Worm (Caenorhabditis elegans): ENCODE results near the gene flp-14.
A peak's percentile ranks its signal among the peaks of the same experiment; 100 is the strongest.

The flp-14 gene

DNA sequence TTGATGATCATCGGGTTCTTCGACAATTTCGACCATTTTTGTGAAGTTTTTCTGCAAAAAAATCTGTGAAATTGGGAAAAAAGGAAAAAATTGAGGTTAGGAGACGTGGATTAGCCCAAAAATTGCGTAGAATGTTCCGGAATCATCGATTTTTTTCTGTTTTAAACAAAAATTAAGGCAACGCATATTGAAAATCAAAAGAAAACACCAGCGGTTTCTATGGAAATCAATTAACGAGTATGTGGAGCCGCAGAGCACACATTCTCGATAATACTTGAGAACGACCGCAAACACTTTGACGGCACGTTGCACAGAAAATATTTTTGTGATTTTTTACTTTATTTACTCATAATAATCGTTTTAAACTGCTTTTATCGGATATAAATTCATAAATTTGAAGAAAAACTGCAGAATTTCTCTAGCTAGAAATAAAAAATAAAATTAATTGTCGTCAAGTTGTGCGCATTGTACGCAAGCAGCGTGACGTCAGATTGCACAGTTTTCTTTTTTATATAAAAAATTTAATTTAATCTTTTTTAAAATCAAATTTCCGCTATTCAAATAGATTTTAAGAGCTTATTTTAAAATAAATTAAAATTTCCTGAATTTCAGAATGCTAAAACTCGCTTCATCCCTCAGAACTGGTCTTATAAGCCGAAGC is 15.8 kb downstream of the flp-14 start, which contains the start of the genes npp-25 and mrps-10:
npp-25 (minus strand) TSS at position 51 of the 661 bp plus-strand sequence.
mrps-10 (plus strand) TSS at position 611 of the 661 bp plus-strand sequence.
- TF ChIP-seq elt-2 (tag; optimal IDR thresholded peaks at IDR 0.05) (no peak), lsy-12 (tag; optimal IDR thresholded peaks at IDR 0.05) (no peak), elt-3 (tag; optimal IDR thresholded peaks at IDR 0.05) (no peak), skn-1 (tag; optimal IDR thresholded peaks at IDR 0.05) (no peak), tbx-2 (tag; optimal IDR thresholded peaks at IDR 0.05) (no peak), nhr-43 (tag; optimal IDR thresholded peaks at IDR 0.05; ENCODE audit: poor library complexity, severe bottlenecking) (no peak), fkh-2 (tag; optimal IDR thresholded peaks at IDR 0.05) (no peak), sea-2 (GFP tag; optimal IDR thresholded peaks at IDR 0.05) (no peak), nhr-67 (tag; optimal IDR thresholded peaks at IDR 0.05) (no peak), ama-1 (optimal IDR thresholded peaks at IDR 0.05) (no peak), ztf-11 (tag; optimal IDR thresholded peaks at IDR 0.05) (no peak), zag-1 (tag; optimal IDR thresholded peaks at IDR 0.05) (no peak), nhr-76 (tag; optimal IDR thresholded peaks at IDR 0.05) (no peak), nhr-28 (tag; optimal IDR thresholded peaks at IDR 0.05) (no peak), daf-12 (tag; optimal IDR thresholded peaks at IDR 0.05) (no peak), egl-27 (tag; optimal IDR thresholded peaks at IDR 0.05) (no peak), mml-1 (tag; optimal IDR thresholded peaks at IDR 0.05) (no peak), lin-15B (tag; optimal IDR thresholded peaks at IDR 0.05) (peak; percentile 50), unc-39 (tag; optimal IDR thresholded peaks at IDR 0.05) (no peak), nfya-1 (tag; optimal IDR thresholded peaks at IDR 0.05; ENCODE audit: insufficient read depth) (peak; percentile 50), hmg-11 (tag; optimal IDR thresholded peaks at IDR 0.05) (peak; percentile 48), jun-1 (tag; optimal IDR thresholded peaks at IDR 0.05) (no peak), nhr-12 (tag; optimal IDR thresholded peaks at IDR 0.05) (no peak), elt-1 (tag; optimal IDR thresholded peaks at IDR 0.05) (no peak), nhr-237 (tag; optimal IDR thresholded peaks at IDR 0.05) (no peak), nhr-77 (tag; optimal IDR thresholded peaks at IDR 0.05) (no peak), unc-62 (GFP tag; optimal IDR thresholded peaks at IDR 0.05) (no peak), fkh-10 (GFP tag; optimal IDR thresholded peaks at IDR 0.05) (no peak), ceh-82 (tag; optimal IDR thresholded peaks at IDR 0.05) (no peak), snpc-4 (tag; optimal IDR thresholded peaks at IDR 0.05) (no peak), ztf-4 (tag; optimal IDR thresholded peaks at IDR 0.05) (no peak), pha-4 (tag; optimal IDR thresholded peaks at IDR 0.05) (peak; percentile 66), aly-2 (tag; optimal IDR thresholded peaks at IDR 0.05) (no peak), lin-39 (tag; optimal IDR thresholded peaks at IDR 0.05) (peak; percentile 27), ZK546.5 (tag; optimal IDR thresholded peaks at IDR 0.05) (no peak), ceh-16 (tag; optimal IDR thresholded peaks at IDR 0.05) (no peak), mdl-1 (tag; optimal IDR thresholded peaks at IDR 0.05) (no peak), nhr-23 (tag; optimal IDR thresholded peaks at IDR 0.05) (no peak), eor-1 (tag; optimal IDR thresholded peaks at IDR 0.05) (no peak), ceh-28 (tag; optimal IDR thresholded peaks at IDR 0.05) (no peak), egl-5 (tag; optimal IDR thresholded peaks at IDR 0.05) (no peak), nhr-11 (tag; optimal IDR thresholded peaks at IDR 0.05) (no peak), nhr-25 (tag; optimal IDR thresholded peaks at IDR 0.05) (no peak), pqm-1 (tag; optimal IDR thresholded peaks at IDR 0.05) (no peak), R02D3.7 (tag; optimal IDR thresholded peaks at IDR 0.05) (no peak)

DNA sequence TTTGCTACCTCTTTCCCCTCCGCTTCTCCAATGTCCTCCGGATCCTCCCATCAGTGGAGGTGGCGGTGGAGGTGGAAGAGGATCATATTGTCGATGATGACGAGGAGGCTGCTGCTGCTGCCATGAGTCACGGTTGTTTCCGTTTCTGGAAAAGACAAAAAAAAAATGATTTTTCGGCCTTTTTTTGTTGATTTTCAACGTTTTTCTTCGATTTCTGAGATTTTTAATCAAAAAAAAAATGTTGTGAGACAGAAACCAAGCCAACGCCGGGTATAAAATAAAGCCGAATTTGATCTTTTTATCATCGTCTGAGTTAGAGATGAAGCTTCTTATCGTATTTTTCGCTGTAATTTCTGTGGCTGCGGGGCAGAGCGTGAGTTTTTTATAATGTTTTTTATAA is 19.3 kb downstream of the flp-14 start, which contains the start of gene Y37D8A.19:
Y37D8A.19 (plus strand) TSS at position 301 of the 400 bp plus-strand sequence.
- no peak for TF ChIP-seq nhr-12 (tag; optimal IDR thresholded peaks at IDR 0.05)
- no peak for TF ChIP-seq jun-1 (tag; optimal IDR thresholded peaks at IDR 0.05)
- no peak for TF ChIP-seq mml-1 (tag; optimal IDR thresholded peaks at IDR 0.05)
- TF ChIP-seq nhr-28 (tag; optimal IDR thresholded peaks at IDR 0.05), result no peak
- no peak for TF ChIP-seq elt-2 (tag; optimal IDR thresholded peaks at IDR 0.05)
- TF ChIP-seq skn-1 (tag; optimal IDR thresholded peaks at IDR 0.05), result no peak
- TF ChIP-seq pqm-1 (tag; optimal IDR thresholded peaks at IDR 0.05), result no peak
- no peak for TF ChIP-seq lsy-12 (tag; optimal IDR thresholded peaks at IDR 0.05)
- TF ChIP-seq pha-4 (tag; optimal IDR thresholded peaks at IDR 0.05), result no peak
- TF ChIP-seq egl-5 (tag; optimal IDR thresholded peaks at IDR 0.05), result no peak
